Worm (Caenorhabditis elegans) whole organism, L4 larva: Measurements from ENCODE around the gene srj-26.

Experiments used
- D1046.2 ChIP-seq: fragments of 200-800 bp; sonication (Bioruptor generic); IDR thresholded peaks from 2 replicates; pipeline ENCODE4 v1.3.6; 2022; ENCODE audit warnings: missing genetic modification characterization, missing compliant biosample characterization
- F10B5.3 ChIP-seq: sonication (generic microtip); optimal IDR thresholded peaks from 2 replicates; lab custom pipeline; 2016; ENCODE audit warnings: mild to moderate bottlenecking, missing genetic modification characterization, missing compliant biosample characterization
- F44E2.7 ChIP-seq: fragments of 200-800 bp; sonication (Bioruptor generic); IDR thresholded peaks from 2 replicates; pipeline ENCODE4 v2.1.2; 2022; ENCODE audit warnings: missing genetic modification characterization, missing compliant biosample characterization
- T26A8.4 ChIP-seq: fragments of 200-800 bp; sonication (Bioruptor generic); IDR thresholded peaks from 2 replicates; pipeline ENCODE4 v1.3.6; 2022; ENCODE audit warnings: missing genetic modification characterization, missing compliant biosample characterization
- Y75B8A.6 ChIP-seq: fragments of 200-800 bp; sonication (Bioruptor generic); IDR thresholded peaks from 2 replicates; pipeline ENCODE4 v1.3.6; 2022; ENCODE audit warnings: missing genetic modification reagents, missing genetic modification characterization, missing compliant biosample characterization
- ZK337.2 ChIP-seq: fragments of 200-800 bp; sonication (Bioruptor generic); IDR thresholded peaks from 2 replicates; pipeline ENCODE4 v1.3.6; 2022; ENCODE audit warnings: missing genetic modification reagents, missing genetic modification characterization, missing compliant biosample characterization
- aha-1 ChIP-seq: fragments of 150-350 bp; peaks from one replicate; lab custom pipeline; 2014; ENCODE audit warnings: missing biosample characterization, missing genetic modification characterization
- ceh-20 ChIP-seq: fragments of 200-800 bp; sonication (Bioruptor generic); IDR thresholded peaks from 2 replicates; pipeline ENCODE4 v1.3.6; 2022; ENCODE audit warnings: missing genetic modification reagents, missing genetic modification characterization, missing compliant biosample characterization
- ceh-28 ChIP-seq: fragments of 150-350 bp; optimal IDR thresholded peaks from 2 replicates; lab custom pipeline; 2014; ENCODE audit warnings: missing biosample characterization, missing genetic modification reagents, missing genetic modification characterization
- ceh-44 ChIP-seq: fragments of 200-800 bp; sonication (Bioruptor generic); IDR thresholded peaks from 2 replicates; pipeline ENCODE4 v1.3.6; 2022; ENCODE audit warnings: missing genetic modification reagents, missing genetic modification characterization, missing compliant biosample characterization
- ceh-62 ChIP-seq: sonication (generic microtip); optimal IDR thresholded peaks from 2 replicates; lab custom pipeline; 2017; ENCODE audit warnings: missing biosample characterization, missing genetic modification characterization
- daf-19 ChIP-seq: fragments of 200-800 bp; sonication (Bioruptor generic); conservative IDR thresholded peaks from 2 replicates; pipeline ENCODE4 v1.3.6; 2022; ENCODE audit warnings: missing genetic modification characterization, missing compliant biosample characterization
- dmd-6 ChIP-seq: fragments of 200-800 bp; sonication (Bioruptor generic); IDR thresholded peaks from 2 replicates; pipeline ENCODE4 v1.3.6; 2022; ENCODE audit warnings: missing genetic modification reagents, missing genetic modification characterization, missing compliant biosample characterization
- dmd-8 ChIP-seq: fragments of 200-800 bp; sonication (Bioruptor generic); IDR thresholded peaks from 2 replicates; pipeline ENCODE4 v1.3.6; 2022; ENCODE audit warnings: missing genetic modification characterization, missing compliant biosample characterization
- dpl-1 ChIP-seq: fragments of 150-350 bp; optimal IDR thresholded peaks from 2 replicates; lab custom pipeline; 2014; ENCODE audit warnings: missing biosample characterization, missing genetic modification reagents, missing genetic modification characterization
- fos-1 ChIP-seq: fragments of 150-350 bp; optimal IDR thresholded peaks from 2 replicates; lab custom pipeline; 2014; ENCODE audit warnings: missing biosample characterization, missing genetic modification characterization
- hlh-11 ChIP-seq: fragments of 200-800 bp; sonication (Bioruptor generic); optimal IDR thresholded peaks from 2 replicates; lab custom pipeline; 2018; ENCODE audit warnings: mild to moderate bottlenecking, missing genetic modification characterization, missing compliant biosample characterization
- hlh-30 ChIP-seq: sonication (generic microtip); optimal IDR thresholded peaks from 2 replicates; lab custom pipeline; 2017; ENCODE audit warnings: antibody characterized with exemption, mild to moderate bottlenecking, missing genetic modification characterization, missing compliant biosample characterization; ENCODE audit not compliant: insufficient read depth
- lin-29 ChIP-seq: fragments of 200-800 bp; sonication (Bioruptor generic); IDR thresholded peaks from 2 replicates; pipeline ENCODE4 v1.3.6; 2022; ENCODE audit warnings: missing genetic modification reagents, missing genetic modification characterization, missing compliant biosample characterization
- lin-38 ChIP-seq: fragments of 200-800 bp; sonication (Bioruptor generic); IDR thresholded peaks from 2 replicates; pipeline ENCODE4 v1.3.6; 2022; ENCODE audit warnings: missing genetic modification reagents, missing genetic modification characterization, missing compliant biosample characterization
- lin-39 ChIP-seq: fragments of 150-350 bp; optimal IDR thresholded peaks from 2 replicates; lab custom pipeline; 2014; ENCODE audit warnings: missing biosample characterization, missing genetic modification reagents, missing genetic modification characterization
- lsy-2 ChIP-seq, 2 experiments: fragments of 150-350 bp in 1 of 2; sonication (generic microtip) in 1 of 2; optimal IDR thresholded peaks; 2 replicates each; lab custom pipeline; 2014 to 2017; ENCODE audit warnings: missing biosample characterization in 2 of 2, missing genetic modification characterization in 2 of 2
- mep-1 ChIP-seq: fragments of 150-350 bp; sonication (generic microtip); optimal IDR thresholded peaks from 3 replicates; lab custom pipeline; 2014; ENCODE audit warnings: missing biosample characterization, missing genetic modification characterization
- mes-2 ChIP-seq: sonication (generic microtip); optimal IDR thresholded peaks from 2 replicates; lab custom pipeline; 2016; ENCODE audit warnings: missing genotype, mild to moderate bottlenecking, missing genetic modification characterization, missing compliant biosample characterization; ENCODE audit not compliant: poor library complexity, severe bottlenecking
- nhr-10 ChIP-seq: fragments of 150-350 bp; optimal IDR thresholded peaks from 2 replicates; lab custom pipeline; 2014; ENCODE audit warnings: missing biosample characterization, missing genetic modification characterization
- nhr-237 ChIP-seq: sonication (generic microtip); optimal IDR thresholded peaks from 2 replicates; lab custom pipeline; 2017; ENCODE audit warnings: missing biosample characterization, missing genetic modification characterization
- nhr-25 ChIP-seq: sonication (generic microtip); optimal IDR thresholded peaks from 2 replicates; lab custom pipeline; 2017; ENCODE audit warnings: missing genetic modification characterization, mild to moderate bottlenecking, missing compliant biosample characterization, antibody characterized with exemption, moderate library complexity, borderline replicate concordance; ENCODE audit not compliant: insufficient read depth
- pha-4 ChIP-seq, 2 experiments: fragments of 150-350 bp in 1 of 2; fragments of 200-800 bp in 1 of 2; sonication (Bioruptor generic) in 1 of 2; IDR thresholded peaks in 1 of 2; optimal IDR thresholded peaks in 1 of 2; 2 replicates each; pipeline versions ENCODE4 v1.3.6 to Lab custom; 2014 to 2022; ENCODE audit warnings: missing genetic modification characterization in 2 of 2, missing genetic modification reagents in 2 of 2, missing biosample characterization in 1 of 2, missing compliant biosample characterization in 1 of 2
- rbr-2 ChIP-seq: sonication (generic microtip); optimal IDR thresholded peaks from 2 replicates; lab custom pipeline; 2016; ENCODE audit warnings: missing genotype, missing genetic modification characterization, missing compliant biosample characterization
- set-16 ChIP-seq: fragments of 200-800 bp; sonication (Bioruptor generic); IDR thresholded peaks from 2 replicates; pipeline ENCODE4 v1.3.6; 2022; ENCODE audit warnings: missing genetic modification reagents, missing genetic modification characterization, missing compliant biosample characterization
- skn-1 ChIP-seq: fragments of 150-350 bp; optimal IDR thresholded peaks from 2 replicates; lab custom pipeline; 2014; ENCODE audit warnings: missing biosample characterization, missing genetic modification characterization
- spr-3 ChIP-seq: fragments of 200-800 bp; sonication (Bioruptor generic); optimal IDR thresholded peaks from 2 replicates; lab custom pipeline; 2018; ENCODE audit warnings: mild to moderate bottlenecking, missing genetic modification characterization, missing compliant biosample characterization
- unc-130 ChIP-seq: sonication (generic microtip); optimal IDR thresholded peaks from 2 replicates; lab custom pipeline; 2016; ENCODE audit warnings: missing genetic modification reagents, missing genetic modification characterization, missing compliant biosample characterization
- unc-62 ChIP-seq, 3 experiments: fragments of 150-350 bp in 1 of 3; sonication (generic microtip); optimal IDR thresholded peaks in 2 of 3; peaks in 1 of 3; 1 replicate in 1 of 3; 2 replicates in 2 of 3; lab custom pipeline; 2014 to 2017; ENCODE audit warnings: missing biosample characterization in 3 of 3, missing genetic modification characterization in 3 of 3, missing genetic modification reagents in 3 of 3, missing genotype in 1 of 3
- vab-7 ChIP-seq: fragments of 200-800 bp; sonication (Bioruptor generic); IDR thresholded peaks from 2 replicates; pipeline ENCODE4 v1.3.6; 2022; ENCODE audit warnings: missing genetic modification reagents, missing genetic modification characterization, missing compliant biosample characterization
- zag-1 ChIP-seq: fragments of 150-350 bp; optimal IDR thresholded peaks from 2 replicates; lab custom pipeline; 2014; ENCODE audit warnings: missing biosample characterization, missing genetic modification characterization
- zfp-3 ChIP-seq: fragments of 200-800 bp; sonication (Bioruptor generic); conservative IDR thresholded peaks from 2 replicates; pipeline ENCODE4 v1.3.6; 2022; ENCODE audit warnings: missing genetic modification reagents, missing genetic modification characterization, missing compliant biosample characterization
- ztf-11 ChIP-seq: fragments of 150-350 bp; optimal IDR thresholded peaks from 2 replicates; lab custom pipeline; 2014; ENCODE audit warnings: missing biosample characterization, missing genetic modification characterization

srj-26 gene

DNA sequence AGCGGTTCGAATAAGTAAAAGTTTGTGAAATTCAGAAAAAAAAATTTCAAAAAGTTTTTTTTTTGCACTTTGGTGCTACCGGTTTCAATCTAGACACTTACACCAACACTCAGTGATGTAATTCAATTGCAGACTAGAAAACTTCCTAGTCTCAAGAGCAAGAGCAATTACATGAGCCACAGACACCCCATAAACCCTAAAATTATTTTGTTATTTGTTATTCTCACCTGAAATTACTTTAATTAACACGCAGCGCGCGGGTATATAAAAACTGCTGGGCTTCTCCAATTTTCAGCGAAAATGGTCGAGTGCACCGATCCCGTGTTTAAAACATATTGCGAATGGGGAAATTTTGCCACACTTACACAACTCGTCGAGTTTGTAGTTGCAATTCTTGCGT lies 5.4 kb downstream of the srj-26 start, which contains the start of gene srw-83:
Gene srw-83, plus strand, starts transcription at position 301 of the 400 bp plus-strand sequence.
- TF ChIP-seq daf-19 (GFP tag; lab: Robert Waterston, UW), result no peak
- no peak for TF ChIP-seq hlh-11 (tag; lab: Kevin White, UChicago)
- TF ChIP-seq pha-4 (GFP tag; IDR thresholded peaks at IDR 0.05; lab: Robert Waterston, UW), result no peak
- TF ChIP-seq pha-4 (tag; optimal IDR thresholded peaks at IDR 0.05; lab: Kevin White, UChicago), result no peak
- TF ChIP-seq skn-1 (tag; lab: Kevin White, UChicago), result no peak
- TF ChIP-seq ceh-28 (tag; lab: Kevin White, UChicago), result no peak
- no peak for TF ChIP-seq T26A8.4 (GFP tag; lab: Robert Waterston, UW)
- TF ChIP-seq aha-1 (tag; lab: Kevin White, UChicago), result no peak
- TF ChIP-seq dpl-1 (GFP tag; lab: Kevin White, UChicago), result no peak
- no peak for TF ChIP-seq vab-7 (GFP tag; lab: Robert Waterston, UW)
- TF ChIP-seq nhr-10 (tag; lab: Kevin White, UChicago), result no peak
- TF ChIP-seq ztf-11 (tag; lab: Kevin White, UChicago), result no peak
- no peak for TF ChIP-seq unc-130 (GFP tag; lab: Kevin White, UChicago)
- TF ChIP-seq lin-39 (tag; lab: Kevin White, UChicago), result no peak
- no peak for TF ChIP-seq mes-2 (tag; lab: Kevin White, UChicago)
- TF ChIP-seq F44E2.7 (GFP tag; lab: Robert Waterston, UW), result no peak
- TF ChIP-seq ZK337.2 (GFP tag; lab: Robert Waterston, UW), result no peak
- TF ChIP-seq lin-29 (GFP tag; lab: Robert Waterston, UW), result no peak
- TF ChIP-seq Y75B8A.6 (GFP tag; lab: Robert Waterston, UW), result no peak
- no peak for TF ChIP-seq hlh-30

DNA sequence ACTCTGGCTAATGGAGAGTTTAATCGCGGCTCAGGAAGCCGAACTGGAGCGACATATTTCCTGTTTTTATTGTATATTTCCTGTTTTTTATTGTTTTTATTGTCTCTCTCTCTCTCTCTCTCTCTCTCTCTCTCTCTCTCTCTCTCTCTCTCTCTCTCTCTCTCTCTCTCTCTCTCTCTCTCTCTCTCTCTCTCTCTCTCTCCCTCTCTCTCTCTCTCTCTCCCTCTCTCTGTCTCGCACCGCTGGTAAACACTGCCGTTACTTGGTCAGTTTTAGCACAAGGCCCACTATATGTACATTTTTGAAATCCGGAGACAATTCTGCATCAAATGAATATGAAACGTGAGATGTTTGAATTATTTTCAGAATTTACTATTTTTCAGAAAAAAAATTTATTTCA lies 9.9 kb downstream of the srj-26 start:
- TF ChIP-seq D1046.2 (GFP tag; lab: Robert Waterston, UW) (no peak), zag-1 (tag; lab: Kevin White, UChicago) (no peak), ceh-20 (GFP tag; lab: Robert Waterston, UW) (no peak), set-16 (GFP tag; lab: Robert Waterston, UW) (peak; percentile 88), dmd-6 (GFP tag; lab: Robert Waterston, UW) (no peak)

DNA sequence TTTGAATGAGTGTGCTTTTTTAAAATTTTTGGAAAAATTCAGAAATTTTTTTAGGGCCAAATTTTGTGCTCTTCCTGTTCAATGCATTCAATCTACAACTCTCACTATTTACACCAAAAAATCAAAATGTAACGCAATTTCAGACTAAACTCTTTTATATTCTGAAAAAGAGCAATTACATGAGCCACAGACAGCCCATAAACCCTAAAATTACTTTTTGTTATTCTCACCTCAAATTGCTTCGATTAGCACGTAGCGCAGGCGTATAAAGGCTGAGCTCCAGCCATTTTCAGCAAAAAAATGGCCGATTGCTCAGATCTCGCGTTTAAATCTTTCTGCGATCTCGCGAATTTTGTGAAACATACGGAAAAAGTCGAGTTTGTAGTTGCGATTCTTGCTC lies 10.6 kb downstream of the srj-26 start, which contains the start of gene srw-82:
Gene srw-82, plus strand, starts transcription at position 301 of the 400 bp plus-strand sequence.
- TF ChIP-seq dmd-8 (GFP tag; lab: Robert Waterston, UW) (no peak), aha-1 (tag; lab: Kevin White, UChicago) (peak; percentile 89)

DNA sequence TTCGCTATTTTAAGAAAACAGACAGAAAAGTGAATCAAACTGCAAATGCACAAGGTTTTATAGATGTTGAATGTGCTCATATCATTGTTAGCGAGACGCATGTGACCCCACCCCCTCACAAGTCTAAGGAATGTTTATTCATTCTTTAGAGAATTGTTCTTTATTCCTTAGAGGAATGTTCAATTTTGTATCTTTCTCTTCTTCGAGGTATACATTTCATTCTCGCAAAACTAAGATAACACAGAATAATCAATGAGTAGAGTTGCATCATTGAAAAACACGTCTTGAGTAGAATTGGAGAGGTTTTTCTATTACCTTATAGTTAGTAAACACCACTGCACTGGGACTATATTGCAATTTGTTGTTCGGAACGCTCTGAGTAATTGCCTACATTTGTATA lies 14.1 kb downstream of the srj-26 start, which contains the start of gene ZK262.20:
Gene ZK262.20, minus strand, starts transcription at position 101 of the 400 bp plus-strand sequence.
- TF ChIP-seq lin-39 (tag; lab: Kevin White, UChicago) (no peak), ceh-62 (tag; lab: Kevin White, UChicago) (no peak), hlh-30 (no peak)
- TF ChIP-seq, all 104 proteins: peak for 0

DNA sequence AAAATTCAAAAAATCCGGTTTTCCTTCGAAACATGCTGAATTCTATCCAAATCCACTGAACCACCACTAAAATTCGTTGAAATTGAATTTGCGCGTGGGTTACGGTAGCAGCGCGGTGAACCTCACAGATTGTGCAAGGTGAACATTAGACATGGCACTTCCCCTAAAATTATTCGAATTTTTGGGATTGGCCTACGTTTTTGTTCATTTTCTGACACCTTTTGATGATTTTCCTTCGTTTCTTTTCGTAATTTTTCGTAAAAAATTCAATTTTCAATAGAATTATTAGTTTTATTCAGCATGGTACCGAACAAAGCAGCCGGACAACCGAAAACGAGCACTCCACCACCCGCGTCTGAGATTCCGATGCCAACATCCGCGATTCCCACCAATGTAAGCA lies 17.2 kb downstream of the srj-26 start, which contains the start of gene ZK262.8:
Gene ZK262.8, plus strand, starts transcription at position 301 of the 400 bp plus-strand sequence.
- no peak for TF ChIP-seq lin-38
- no peak for TF ChIP-seq nhr-25 (tag; lab: Kevin White, UChicago)
- TF ChIP-seq fos-1 (tag; lab: Kevin White, UChicago), result no peak
- no peak for TF ChIP-seq rbr-2
- TF ChIP-seq mep-1 (tag; lab: Kevin White, UChicago), result no peak
- no peak for TF ChIP-seq spr-3 (GFP tag; lab: Kevin White, UChicago)
- TF ChIP-seq lsy-2 (tag; optimal IDR thresholded peaks at IDR 0.05; lab: Kevin White, UChicago), result no peak
- TF ChIP-seq nhr-237 (tag; lab: Kevin White, UChicago), result no peak
- TF ChIP-seq zfp-3 (GFP tag; lab: Robert Waterston, UW), result no peak
- TF ChIP-seq ceh-44, result no peak
- no peak for TF ChIP-seq F10B5.3 (tag; lab: Kevin White, UChicago)
- TF ChIP-seq unc-62 (GFP tag; optimal IDR thresholded peaks at IDR 0.05 in 1 of 2; lab: Kevin White, UChicago), result no peak
- no peak for TF ChIP-seq unc-62 (tag; optimal IDR thresholded peaks at IDR 0.05; lab: Kevin White, UChicago)
- TF ChIP-seq Y75B8A.6 (GFP tag; lab: Robert Waterston, UW), result no peak
- no peak for TF ChIP-seq daf-19 (GFP tag; lab: Robert Waterston, UW)
